Worm (Caenorhabditis elegans) whole organism, midembryonic: ENCODE data around the gene Y7A5A.24.
A peak's percentile ranks its signal among the peaks of the same experiment; 100 is the strongest.

Experiments used
- T22C8.4 ChIP-seq: fragments of 200-800 bp; sonication (Bioruptor generic); IDR thresholded peaks from 2 replicates; pipeline ENCODE4 v1.3.6; 2022; ENCODE audit warnings: missing genetic modification characterization, missing compliant biosample characterization
- cog-1 ChIP-seq: sonication (generic microtip); optimal IDR thresholded peaks from 2 replicates; lab custom pipeline; 2016; ENCODE audit warnings: missing genetic modification characterization, missing compliant biosample characterization
- flt-1 ChIP-seq: fragments of 200-800 bp; sonication (Bioruptor generic); IDR thresholded peaks from 2 replicates; pipeline ENCODE4 v1.3.6; 2022; ENCODE audit warnings: missing genetic modification characterization, missing compliant biosample characterization
- klf-2 ChIP-seq: fragments of 200-800 bp; sonication (Bioruptor generic); conservative IDR thresholded peaks from 2 replicates; pipeline ENCODE4 v1.3.6; 2022; ENCODE audit warnings: missing genetic modification reagents, missing genetic modification characterization, missing compliant biosample characterization
- med-1 ChIP-seq: sonication (generic microtip); optimal IDR thresholded peaks from 2 replicates; lab custom pipeline; 2017; ENCODE audit warnings: missing genetic modification characterization, mild to moderate bottlenecking, missing compliant biosample characterization, antibody characterized with exemption, missing genetic modification reagents; ENCODE audit not compliant: insufficient read depth
- ref-1 ChIP-seq: fragments of 200-800 bp; sonication (Bioruptor generic); conservative IDR thresholded peaks from 2 replicates; pipeline ENCODE4 v1.3.6; 2022; ENCODE audit warnings: missing genetic modification reagents, missing genetic modification characterization, missing compliant biosample characterization
- tab-1 ChIP-seq: fragments of 200-800 bp; sonication (Bioruptor generic); IDR thresholded peaks from 2 replicates; pipeline ENCODE4 v1.3.6; 2022; ENCODE audit warnings: missing genetic modification characterization, missing compliant biosample characterization
- ztf-23 ChIP-seq: fragments of 200-800 bp; sonication (Bioruptor generic); IDR thresholded peaks from 2 replicates; pipeline ENCODE4 v1.3.6; 2022; ENCODE audit warnings: missing genetic modification reagents, missing genetic modification characterization, missing compliant biosample characterization
- ztf-29 ChIP-seq: fragments of 200-800 bp; sonication (Bioruptor generic); IDR thresholded peaks from 2 replicates; pipeline ENCODE4 v1.3.6; 2022; ENCODE audit warnings: missing genetic modification reagents, missing genetic modification characterization, missing compliant biosample characterization

The Y7A5A.24 gene

ce11 chrX:15768532-15768931 is 13.4 kb downstream of the Y7A5A.24 start:
- TF ChIP-seq flt-1 (GFP tag; lab: Robert Waterston, UW) (no peak), cog-1 (tag; lab: Kevin White, UChicago) (no peak), ztf-23 (no peak), med-1 (GFP tag; lab: Kevin White, UChicago) (no peak), ref-1 (GFP tag; lab: Robert Waterston, UW) (no peak), ztf-29 (GFP tag; lab: Robert Waterston, UW) (no peak), klf-2 (GFP tag; lab: Robert Waterston, UW) (no peak), T22C8.4 (GFP tag; lab: Robert Waterston, UW) (no peak), tab-1 (GFP tag; lab: Robert Waterston, UW) (no peak)

- TF ChIP-seq T22C8.4 (GFP tag; lab: Robert Waterston, UW) (no peak), flt-1 (GFP tag; lab: Robert Waterston, UW) (no peak), klf-2 (GFP tag; lab: Robert Waterston, UW) (no peak), cog-1 (tag; lab: Kevin White, UChicago) (no peak), med-1 (GFP tag; lab: Kevin White, UChicago) (no peak), tab-1 (GFP tag; lab: Robert Waterston, UW) (no peak)
Observed at ce11 chrX:15766861-15767260, 15.1 kb downstream of the Y7A5A.24 start.

- TF ChIP-seq cog-1 (tag; lab: Kevin White, UChicago), result no peak
- TF ChIP-seq med-1 (GFP tag; lab: Kevin White, UChicago), result no peak
- TF ChIP-seq ztf-23, result no peak
- TF ChIP-seq ref-1 (GFP tag; lab: Robert Waterston, UW), result no peak
- no peak for TF ChIP-seq ztf-29 (GFP tag; lab: Robert Waterston, UW)
Observed at ce11 chrX:15766147-15766546, 15.8 kb downstream of the Y7A5A.24 start, which contains the start of gene bus-17. Gene bus-17 (minus strand): TSS chrX:15766354.

- TF ChIP-seq tab-1 (GFP tag; lab: Robert Waterston, UW) (no peak), cog-1 (tag; lab: Kevin White, UChicago) (no peak), ref-1 (GFP tag; lab: Robert Waterston, UW) (no peak), klf-2 (GFP tag; lab: Robert Waterston, UW) (no peak)
Observed at ce11 chrX:15759222-15759621, 22.7 kb downstream of the Y7A5A.24 start.

ce11 chrX:15757169-15757568 is 24.8 kb downstream of the Y7A5A.24 start, which contains the start of gene wrt-4:
Gene wrt-4 (minus strand): TSS chrX:15757269.
- no peak for TF ChIP-seq tab-1 (GFP tag; lab: Robert Waterston, UW)
- TF ChIP-seq ztf-29 (GFP tag; lab: Robert Waterston, UW), result no peak
- no peak for TF ChIP-seq ztf-23
- TF ChIP-seq ref-1 (GFP tag; lab: Robert Waterston, UW), result no peak
- no peak for TF ChIP-seq klf-2 (GFP tag; lab: Robert Waterston, UW)
- TF ChIP-seq med-1 (GFP tag; lab: Kevin White, UChicago), result no peak
- TF ChIP-seq flt-1 (GFP tag; lab: Robert Waterston, UW), result no peak
- TF ChIP-seq cog-1 (tag; lab: Kevin White, UChicago), result no peak
- no peak for TF ChIP-seq T22C8.4 (GFP tag; lab: Robert Waterston, UW)

ce11 chrX:15751245-15751644 is 30.7 kb downstream of the Y7A5A.24 start:
- TF ChIP-seq med-1 (GFP tag; lab: Kevin White, UChicago) (no peak), ztf-23 (no peak), flt-1 (GFP tag; lab: Robert Waterston, UW) (no peak)

ce11 chrX:15747814-15748213 is 34.1 kb downstream of the Y7A5A.24 start:
- TF ChIP-seq tab-1 (GFP tag; lab: Robert Waterston, UW) (0 out of 2 replicates have a peak, but pooled peaks have one; percentile 17), T22C8.4 (GFP tag; lab: Robert Waterston, UW) (0 out of 2 replicates have a peak, but pooled peaks have one; percentile 5), med-1 (GFP tag; lab: Kevin White, UChicago) (no peak), ztf-23 (no peak), flt-1 (GFP tag; lab: Robert Waterston, UW) (0 out of 2 replicates have a peak, but pooled peaks have one; percentile 13), ztf-29 (GFP tag; lab: Robert Waterston, UW) (no peak)

ce11 chrX:15746705-15747104 is 35.2 kb downstream of the Y7A5A.24 start, which contains the start of gene srxa-9:
Gene srxa-9 (plus strand): TSS chrX:15747005.
- TF ChIP-seq ztf-23, result no peak
- TF ChIP-seq T22C8.4 (GFP tag; lab: Robert Waterston, UW), result no peak
- TF ChIP-seq tab-1 (GFP tag; lab: Robert Waterston, UW), result no peak
- no peak for TF ChIP-seq ztf-29 (GFP tag; lab: Robert Waterston, UW)
- no peak for TF ChIP-seq cog-1 (tag; lab: Kevin White, UChicago)
- no peak for TF ChIP-seq ref-1 (GFP tag; lab: Robert Waterston, UW)
- no peak for TF ChIP-seq klf-2 (GFP tag; lab: Robert Waterston, UW)
- no peak for TF ChIP-seq med-1 (GFP tag; lab: Kevin White, UChicago)
- TF ChIP-seq flt-1 (GFP tag; lab: Robert Waterston, UW), result no peak

ce11 chrX:15742310-15742709 is 39.6 kb downstream of the Y7A5A.24 start, which contains the start of gene nhr-255:
Gene nhr-255 (plus strand): TSS chrX:15742610.
- TF ChIP-seq klf-2 (GFP tag; lab: Robert Waterston, UW) (no peak), ref-1 (GFP tag; lab: Robert Waterston, UW) (no peak), tab-1 (GFP tag; lab: Robert Waterston, UW) (no peak), cog-1 (tag; lab: Kevin White, UChicago) (no peak), T22C8.4 (GFP tag; lab: Robert Waterston, UW) (no peak), med-1 (GFP tag; lab: Kevin White, UChicago) (no peak), ztf-23 (no peak), flt-1 (GFP tag; lab: Robert Waterston, UW) (no peak), ztf-29 (GFP tag; lab: Robert Waterston, UW) (no peak)

- TF ChIP-seq ztf-23 (peak; percentile 95), T22C8.4 (GFP tag; lab: Robert Waterston, UW) (peak; percentile 91), klf-2 (GFP tag; lab: Robert Waterston, UW) (peak; percentile 92), flt-1 (GFP tag; lab: Robert Waterston, UW) (peak; percentile 96), ztf-29 (GFP tag; lab: Robert Waterston, UW) (peak; percentile 88), med-1 (GFP tag; lab: Kevin White, UChicago) (peak; percentile 68), cog-1 (tag; lab: Kevin White, UChicago) (peak; percentile 84), ref-1 (GFP tag; lab: Robert Waterston, UW) (peak; percentile 88), tab-1 (GFP tag; lab: Robert Waterston, UW) (peak; percentile 96)
Observed at ce11 chrX:15741852-15742251, 40.1 kb downstream of the Y7A5A.24 start.
